Fruit fly (Drosophila melanogaster) whole organism, embryonic: ENCODE measurements around the gene Taf2.

Source experiments
- Awh ChIP-seq: fragments of 200-800 bp; sonication (Bioruptor generic); IDR thresholded peaks from 2 replicates; pipeline ENCODE4, ENCODE4 v1.3.6; 2022; ENCODE audit warnings: missing biosample characterization, missing genetic modification characterization
- CG10147 ChIP-seq: fragments of 200-800 bp; sonication (Bioruptor generic); optimal IDR thresholded peaks from 2 replicates; lab custom pipeline; 2019; ENCODE audit warnings: missing biosample characterization, mild to moderate bottlenecking, missing genetic modification characterization, moderate library complexity
- CG10267 ChIP-seq: fragments of 200-800 bp; sonication (Bioruptor generic); optimal IDR thresholded peaks from 2 replicates; lab custom pipeline; 2018; ENCODE audit warnings: missing biosample characterization, mild to moderate bottlenecking, missing genetic modification characterization, moderate library complexity
- CG11696 ChIP-seq: fragments of 200-800 bp; sonication (Bioruptor generic); IDR thresholded peaks from 2 replicates; pipeline ENCODE4 v1.3.6; 2022; ENCODE audit warnings: missing biosample characterization, missing genetic modification characterization
- CG12104 ChIP-seq: fragments of 200-800 bp; sonication (Bioruptor generic); optimal IDR thresholded peaks from 3 replicates; lab custom pipeline; 2016; ENCODE audit warnings: missing biosample characterization, missing genetic modification characterization
- CG13296 ChIP-seq: fragments of 200-800 bp; sonication (Bioruptor generic); optimal IDR thresholded peaks from 3 replicates; lab custom pipeline; 2018; ENCODE audit warnings: missing biosample characterization, mild to moderate bottlenecking, missing genetic modification characterization
- CG17385 ChIP-seq: fragments of 200-800 bp; sonication (Bioruptor generic); optimal IDR thresholded peaks from 3 replicates; lab custom pipeline; 2018; ENCODE audit warnings: missing biosample characterization, mild to moderate bottlenecking, missing genetic modification characterization
- CG2116 ChIP-seq: fragments of 200-800 bp; sonication (Bioruptor generic); optimal IDR thresholded peaks from 3 replicates; lab custom pipeline; 2018; ENCODE audit warnings: missing biosample characterization, mild to moderate bottlenecking, missing genetic modification characterization
- CG30431 ChIP-seq: fragments of 200-800 bp; sonication (Bioruptor generic); optimal IDR thresholded peaks from 2 replicates; lab custom pipeline; 2017; ENCODE audit warnings: missing biosample characterization, missing genetic modification characterization
- CG3407 ChIP-seq: fragments of 200-800 bp; sonication (Bioruptor generic); optimal IDR thresholded peaks from 2 replicates; lab custom pipeline; 2018; ENCODE audit warnings: missing biosample characterization, mild to moderate bottlenecking, missing genetic modification characterization
- CG3847 ChIP-seq: fragments of 200-800 bp; sonication (Bioruptor generic); IDR thresholded peaks from 2 replicates; pipeline ENCODE4 v1.3.6; 2022; ENCODE audit warnings: missing biosample characterization, missing genetic modification characterization
- CG4328 ChIP-seq: fragments of 200-800 bp; sonication (Bioruptor generic); optimal IDR thresholded peaks from 3 replicates; lab custom pipeline; 2017; ENCODE audit warnings: missing biosample characterization, missing genetic modification reagents, missing genetic modification characterization
- CG4404 ChIP-seq: fragments of 200-800 bp; sonication (Bioruptor generic); IDR thresholded peaks from 2 replicates; pipeline ENCODE4 v1.3.6; 2022; ENCODE audit warnings: missing biosample characterization, missing genetic modification characterization
- CG7839 ChIP-seq: fragments of 200-800 bp; sonication (Bioruptor generic); optimal IDR thresholded peaks from 3 replicates; lab custom pipeline; 2018; ENCODE audit warnings: missing biosample characterization, mild to moderate bottlenecking, missing genetic modification characterization, moderate library complexity
- CG7928 ChIP-seq: fragments of 200-800 bp; sonication (Bioruptor generic); optimal IDR thresholded peaks from 2 replicates; lab custom pipeline; 2017; ENCODE audit warnings: missing biosample characterization, mild to moderate bottlenecking, missing genetic modification characterization
- CG8290 ChIP-seq, 3 experiments: fragments of 200-800 bp; sonication (Bioruptor generic); optimal IDR thresholded peaks; 2 replicates each; lab custom pipeline; 2016 to 2019; ENCODE audit warnings: missing biosample characterization in 3 of 3, missing genetic modification characterization in 3 of 3, mild to moderate bottlenecking in 2 of 3, moderate library complexity in 1 of 3
- CrebB ChIP-seq: fragments of 200-800 bp; sonication (Bioruptor generic); optimal IDR thresholded peaks from 3 replicates; lab custom pipeline; 2018; ENCODE audit warnings: missing biosample characterization, mild to moderate bottlenecking, missing genetic modification characterization
- D19B ChIP-seq: fragments of 200-800 bp; sonication (Bioruptor generic); optimal IDR thresholded peaks from 2 replicates; lab custom pipeline; 2017; ENCODE audit warnings: missing biosample characterization, mild to moderate bottlenecking, missing genetic modification characterization
- Dip2 ChIP-seq: fragments of 200-800 bp; sonication (Bioruptor generic); IDR thresholded peaks from 2 replicates; pipeline ENCODE4 v1.3.6; 2022; ENCODE audit warnings: missing biosample characterization, missing genetic modification characterization
- E2f2 ChIP-seq: fragments of 200-800 bp; sonication (Bioruptor generic); IDR thresholded peaks from 2 replicates; pipeline ENCODE4 v1.3.6; 2022; ENCODE audit warnings: missing biosample characterization, missing genetic modification characterization
- HLH4C ChIP-seq: fragments of 200-800 bp; sonication (Bioruptor generic); IDR thresholded peaks from 3 replicates; pipeline ENCODE4 v1.3.6; 2022; ENCODE audit warnings: missing biosample characterization, missing genetic modification characterization; ENCODE audit not compliant: partially characterized antibody
- MTF-1 ChIP-seq: fragments of 200-800 bp; sonication (Bioruptor generic); optimal IDR thresholded peaks from 2 replicates; lab custom pipeline; 2018; ENCODE audit warnings: missing biosample characterization, mild to moderate bottlenecking, missing genetic modification characterization, borderline replicate concordance
- Mrtf ChIP-seq: fragments of 200-800 bp; sonication (Bioruptor generic); IDR thresholded peaks from 3 replicates; pipeline ENCODE4 v1.3.6; 2022; ENCODE audit warnings: missing biosample characterization, missing genetic modification characterization
- Oaz ChIP-seq: fragments of 200-800 bp; sonication (Bioruptor generic); IDR thresholded peaks from 2 replicates; pipeline ENCODE4 v1.3.6; 2022; ENCODE audit warnings: missing biosample characterization, missing genetic modification characterization
- Sin3A ChIP-seq: fragments of >200 bp; optimal IDR thresholded peaks from 2 replicates; lab custom pipeline; 2018
- Sry-β ChIP-seq: fragments of 200-800 bp; sonication (Bioruptor generic); optimal IDR thresholded peaks from 2 replicates; lab custom pipeline; 2018; ENCODE audit warnings: missing biosample characterization, mild to moderate bottlenecking, missing genetic modification characterization, moderate library complexity
- Sry-δ ChIP-seq: fragments of 200-800 bp; sonication (Bioruptor generic); optimal IDR thresholded peaks from 2 replicates; lab custom pipeline; 2016; ENCODE audit warnings: missing biosample characterization, missing genetic modification characterization
- Trl ChIP-seq, 3 experiments: fragments of >200 bp in 2 of 3; fragments of 200-800 bp in 1 of 3; sonication (Bioruptor generic) in 1 of 3; optimal IDR thresholded peaks; 2 replicates in 1 of 3; 3 replicates in 2 of 3; lab custom pipeline; 2016 to 2017; ENCODE audit warnings: missing biosample characterization in 1 of 3, missing genetic modification characterization in 1 of 3
- bab2 ChIP-seq: fragments of 200-800 bp; sonication (Bioruptor generic); optimal IDR thresholded peaks from 2 replicates; lab custom pipeline; 2016; ENCODE audit warnings: missing biosample characterization, missing genetic modification characterization
- chif ChIP-seq, 2 experiments: fragments of 200-800 bp; sonication (Bioruptor generic); optimal IDR thresholded peaks; 3 replicates each; lab custom pipeline; 2016; ENCODE audit warnings: missing biosample characterization in 2 of 2, missing genetic modification characterization in 2 of 2
- crc ChIP-seq: fragments of 200-800 bp; sonication (Bioruptor generic); optimal IDR thresholded peaks from 2 replicates; lab custom pipeline; 2016; ENCODE audit warnings: missing biosample characterization, missing genetic modification characterization
- croc ChIP-seq: fragments of 200-800 bp; sonication (Bioruptor generic); conservative IDR thresholded peaks from 3 replicates; pipeline ENCODE4 v1.3.6; 2022; ENCODE audit warnings: missing biosample characterization, missing genetic modification characterization
- crol ChIP-seq: fragments of 200-800 bp; sonication (Bioruptor generic); IDR thresholded peaks from 2 replicates; pipeline ENCODE4 v1.3.6; 2022; ENCODE audit warnings: missing biosample characterization, missing genetic modification characterization
- crp ChIP-seq, 2 experiments: fragments of 200-800 bp; sonication (Bioruptor generic); optimal IDR thresholded peaks; 2 replicates in 1 of 2; 3 replicates in 1 of 2; lab custom pipeline; 2017; ENCODE audit warnings: missing biosample characterization in 2 of 2, missing genetic modification characterization in 2 of 2, mild to moderate bottlenecking in 1 of 2, moderate library complexity in 1 of 2
- dati ChIP-seq: fragments of 200-800 bp; sonication (Bioruptor generic); IDR thresholded peaks from 2 replicates; pipeline ENCODE4 v1.3.6; 2022; ENCODE audit warnings: missing biosample characterization, missing genetic modification characterization
- eyg ChIP-seq: fragments of 200-800 bp; sonication (Bioruptor generic); optimal IDR thresholded peaks from 3 replicates; lab custom pipeline; 2016; ENCODE audit warnings: missing biosample characterization, missing genetic modification characterization
- fd102C ChIP-seq: fragments of 200-800 bp; sonication (Bioruptor generic); optimal IDR thresholded peaks from 2 replicates; lab custom pipeline; 2018; ENCODE audit warnings: missing biosample characterization, mild to moderate bottlenecking, missing genetic modification characterization, moderate library complexity
- fd96Cb ChIP-seq: fragments of 200-800 bp; sonication (Bioruptor generic); optimal IDR thresholded peaks from 2 replicates; lab custom pipeline; 2018; ENCODE audit warnings: missing biosample characterization, mild to moderate bottlenecking, missing genetic modification characterization, moderate library complexity
- hkb ChIP-seq, 2 experiments: fragments of 200-800 bp in 1 of 2; fragments of >200 bp in 1 of 2; sonication (Bioruptor generic) in 1 of 2; IDR thresholded peaks in 1 of 2; optimal IDR thresholded peaks in 1 of 2; 2 replicates each; pipeline versions ENCODE4 v1.3.6 to Lab custom; 2017 to 2022; ENCODE audit warnings: missing biosample characterization in 1 of 2, missing genetic modification characterization in 1 of 2
- lov ChIP-seq, 2 experiments: fragments of 200-800 bp in 1 of 2; fragments of >200 bp in 1 of 2; sonication (Bioruptor generic) in 1 of 2; IDR thresholded peaks in 1 of 2; optimal IDR thresholded peaks in 1 of 2; 2 replicates in 1 of 2; 3 replicates in 1 of 2; pipeline versions ENCODE4 v1.3.6 to Lab custom; 2017 to 2022; ENCODE audit warnings: missing biosample characterization in 1 of 2, missing genetic modification characterization in 1 of 2
- org-1 ChIP-seq: fragments of 200-800 bp; sonication (Bioruptor generic); optimal IDR thresholded peaks from 2 replicates; lab custom pipeline; 2017; ENCODE audit warnings: missing biosample characterization, missing genetic modification characterization
- otp ChIP-seq: fragments of 200-800 bp; sonication (Bioruptor generic); IDR thresholded peaks from 3 replicates; pipeline ENCODE4, ENCODE4 v1.3.6; 2022; ENCODE audit warnings: missing biosample characterization, missing genetic modification characterization
- peb ChIP-seq: fragments of 200-800 bp; sonication (Bioruptor generic); IDR thresholded peaks from 2 replicates; pipeline ENCODE4 v1.3.6; 2022; ENCODE audit warnings: missing biosample characterization, missing genetic modification characterization
- pfk ChIP-seq: fragments of 200-800 bp; sonication (Bioruptor generic); optimal IDR thresholded peaks from 2 replicates; lab custom pipeline; 2018; ENCODE audit warnings: missing biosample characterization, mild to moderate bottlenecking, missing genetic modification characterization, moderate library complexity
- scrt ChIP-seq: fragments of 200-800 bp; sonication (Bioruptor generic); optimal IDR thresholded peaks from 2 replicates; lab custom pipeline; 2018; ENCODE audit warnings: missing biosample characterization, mild to moderate bottlenecking, missing genetic modification characterization, moderate library complexity
- sr ChIP-seq: fragments of 200-800 bp; sonication (Bioruptor generic); IDR thresholded peaks from 3 replicates; pipeline ENCODE4 v1.3.6; 2022; ENCODE audit warnings: missing biosample characterization, missing genetic modification characterization
- ssp ChIP-seq: fragments of 200-800 bp; sonication (Bioruptor generic); IDR thresholded peaks from 2 replicates; pipeline ENCODE4 v1.3.6; 2022; ENCODE audit warnings: missing biosample characterization, missing genetic modification characterization
- stwl ChIP-seq: fragments of 200-800 bp; sonication (Bioruptor generic); optimal IDR thresholded peaks from 3 replicates; lab custom pipeline; 2018; ENCODE audit warnings: missing biosample characterization, mild to moderate bottlenecking, missing genetic modification characterization, moderate library complexity
- toy ChIP-seq: fragments of 200-800 bp; sonication (Bioruptor generic); IDR thresholded peaks from 2 replicates; pipeline ENCODE4 v1.3.6; 2022; ENCODE audit warnings: missing biosample characterization, missing genetic modification characterization
- trem ChIP-seq: fragments of 200-800 bp; optimal IDR thresholded peaks from 3 replicates; lab custom pipeline; 2019; ENCODE audit warnings: missing biosample characterization, mild to moderate bottlenecking, missing genetic modification characterization, moderate library complexity

The Taf2 gene

DNA sequence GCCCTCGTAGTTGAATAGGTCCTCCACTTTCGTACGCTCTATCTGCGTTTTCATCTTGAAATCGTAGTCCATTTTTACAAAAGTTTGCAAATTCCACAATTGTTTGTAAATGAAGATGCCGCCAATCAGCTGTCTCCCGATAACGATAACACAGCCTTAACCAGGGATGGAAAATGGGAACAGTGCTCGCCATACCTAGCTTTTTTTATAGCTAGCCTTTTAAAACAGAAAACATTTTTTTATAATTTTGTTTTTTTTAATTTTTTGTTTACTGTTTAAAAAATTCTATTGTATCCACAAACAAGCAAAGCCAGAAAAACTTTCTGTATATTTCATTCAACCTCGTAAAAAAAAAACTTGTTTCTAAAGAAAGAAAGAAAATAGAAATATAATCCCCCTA, 49.9 kb downstream of the Taf2 start, which contains the start of gene Cdk8 (continued):
- TF ChIP-seq hkb (optimal IDR thresholded peaks at IDR 0.05; lab: Kevin White, UChicago) (no peak), hkb (GFP tag; IDR thresholded peaks at IDR 0.05; lab: Robert Waterston, UW) (peak; percentile 63), CrebB (tag; lab: Kevin White, UChicago) (no peak), CG10267 (peak; percentile 43), CG4404 (GFP tag; lab: Robert Waterston, UW) (no peak), stwl (tag; lab: Kevin White, UChicago) (peak; percentile 22), Sry-δ (GFP tag; lab: Kevin White, UChicago) (peak; percentile 39), CG11696 (GFP tag; lab: Robert Waterston, UW) (0 out of 2 replicates have a peak, but pooled peaks have one; percentile 18), Sry-β (peak; percentile 92), fd96Cb (tag; lab: Kevin White, UChicago) (peak; percentile 14), E2f2 (GFP tag; lab: Robert Waterston, UW) (peak; percentile 70), Sin3A (lab: Kevin White, UChicago) (no peak), dati (GFP tag; lab: Robert Waterston, UW) (no peak), CG4328 (GFP tag; lab: Kevin White, UChicago) (no peak), CG30431 (no peak), crol (GFP tag; lab: Robert Waterston, UW) (no peak), CG3847 (no peak), scrt (GFP tag; lab: Kevin White, UChicago) (no peak), lov (optimal IDR thresholded peaks at IDR 0.05; lab: Kevin White, UChicago) (no peak), lov (GFP tag; IDR thresholded peaks at IDR 0.05; lab: Robert Waterston, UW) (no peak), chif (GFP tag; optimal IDR thresholded peaks at IDR 0.05; lab: Kevin White, UChicago) (peak in 1 of 2 experiments; percentile 2), Awh (GFP tag; lab: Robert Waterston, UW) (no peak), eyg (GFP tag; lab: Kevin White, UChicago) (no peak), crp (GFP tag; optimal IDR thresholded peaks at IDR 0.05; lab: Kevin White, UChicago) (peak; percentile 68 to 92), ssp (GFP tag; lab: Robert Waterston, UW) (no peak), crc (GFP tag; lab: Kevin White, UChicago) (no peak), toy (GFP tag; lab: Robert Waterston, UW) (no peak), Dip2 (GFP tag; lab: Robert Waterston, UW) (no peak), CG8290 (GFP tag; optimal IDR thresholded peaks at IDR 0.05; lab: Kevin White, UChicago) (no peak), CG8290 (tag; optimal IDR thresholded peaks at IDR 0.05; lab: Kevin White, UChicago) (no peak), CG13296 (GFP tag; lab: Kevin White, UChicago) (peak; percentile 40), HLH4C (no peak), CG12104 (no peak), peb (GFP tag; lab: Robert Waterston, UW) (no peak), org-1 (GFP tag; lab: Kevin White, UChicago) (no peak), CG17385 (GFP tag; lab: Kevin White, UChicago) (no peak), bab2 (GFP tag; lab: Kevin White, UChicago) (no peak), CG7839 (tag; lab: Kevin White, UChicago) (no peak), CG7928 (GFP tag; lab: Kevin White, UChicago) (peak; percentile 92), Oaz (GFP tag; lab: Robert Waterston, UW) (no peak), pfk (GFP tag; lab: Kevin White, UChicago) (no peak), Trl (optimal IDR thresholded peaks at IDR 0.05; lab: Kevin White, UChicago) (no peak), Trl (GFP tag; optimal IDR thresholded peaks at IDR 0.05; lab: Kevin White, UChicago) (no peak), CG10147 (GFP tag; lab: Kevin White, UChicago) (peak; percentile 52), otp (no peak), CG2116 (GFP tag; lab: Kevin White, UChicago) (peak; percentile 8), trem (peak; percentile 13), CG3407 (GFP tag; lab: Kevin White, UChicago) (no peak), fd102C (GFP tag; lab: Kevin White, UChicago) (no peak), MTF-1 (GFP tag; lab: Kevin White, UChicago) (no peak), Mrtf (GFP tag; lab: Robert Waterston, UW) (no peak), D19B (GFP tag; lab: Kevin White, UChicago) (no peak), croc (no peak), sr (GFP tag; lab: Robert Waterston, UW) (no peak)
